Fruit fly (Drosophila melanogaster) whole organism, embryonic: ENCODE measurements around the gene ct.

Experiments used
- Atf-2 ChIP-seq: fragments of 200-800 bp; sonication (Bioruptor generic); optimal IDR thresholded peaks from 2 replicates; lab custom pipeline; 2016; ENCODE audit warnings: missing biosample characterization, missing genetic modification characterization
- B-H1 ChIP-seq: fragments of 200-800 bp; sonication (Bioruptor generic); IDR thresholded peaks from 3 replicates; pipeline ENCODE4 v1.3.6; 2022; ENCODE audit warnings: missing biosample characterization, missing genetic modification characterization
- CG1024 ChIP-seq: fragments of 200-800 bp; sonication (Bioruptor generic); IDR thresholded peaks from 2 replicates; pipeline ENCODE4 v1.3.6; 2022; ENCODE audit warnings: missing biosample characterization, missing genetic modification characterization
- CG11504 ChIP-seq: fragments of 200-800 bp; sonication (Bioruptor generic); optimal IDR thresholded peaks from 3 replicates; lab custom pipeline; 2019; ENCODE audit warnings: missing biosample characterization, mild to moderate bottlenecking, missing genetic modification characterization, moderate library complexity
- CG11560 ChIP-seq: fragments of 200-800 bp; sonication (Bioruptor generic); IDR thresholded peaks from 3 replicates; pipeline ENCODE4 v1.3.6; 2022; ENCODE audit warnings: missing biosample characterization, missing genetic modification characterization
- CG12769 ChIP-seq: fragments of 200-800 bp; sonication (Bioruptor generic); optimal IDR thresholded peaks from 2 replicates; lab custom pipeline; 2019; ENCODE audit warnings: missing biosample characterization, mild to moderate bottlenecking, missing genetic modification characterization, moderate library complexity
- CG1529 ChIP-seq: fragments of 200-800 bp; sonication (Bioruptor generic); optimal IDR thresholded peaks from 3 replicates; lab custom pipeline; 2018; ENCODE audit warnings: missing biosample characterization, missing genetic modification characterization
- CG1832 ChIP-seq: fragments of 200-800 bp; sonication (Bioruptor generic); optimal IDR thresholded peaks from 2 replicates; lab custom pipeline; 2017; ENCODE audit warnings: missing biosample characterization, mild to moderate bottlenecking, missing genetic modification characterization, inconsistent platforms
- CG2678 ChIP-seq: fragments of 200-800 bp; sonication (Bioruptor generic); optimal IDR thresholded peaks from 3 replicates; lab custom pipeline; 2019; ENCODE audit warnings: missing biosample characterization, mild to moderate bottlenecking, missing genetic modification characterization, moderate library complexity
- CG31441 ChIP-seq: fragments of 200-800 bp; sonication (Bioruptor generic); IDR thresholded peaks from 2 replicates; pipeline ENCODE4 v1.3.6; 2022; ENCODE audit warnings: missing biosample characterization, missing genetic modification characterization
- CG34422 ChIP-seq: fragments of 200-800 bp; sonication (Bioruptor generic); IDR thresholded peaks from 3 replicates; pipeline ENCODE4 v1.3.6; 2022; ENCODE audit warnings: missing biosample characterization, missing genetic modification characterization
- CG4328 ChIP-seq: fragments of 200-800 bp; sonication (Bioruptor generic); optimal IDR thresholded peaks from 3 replicates; lab custom pipeline; 2017; ENCODE audit warnings: missing biosample characterization, missing genetic modification reagents, missing genetic modification characterization
- CG4404 ChIP-seq: fragments of 200-800 bp; sonication (Bioruptor generic); IDR thresholded peaks from 2 replicates; pipeline ENCODE4 v1.3.6; 2022; ENCODE audit warnings: missing biosample characterization, missing genetic modification characterization
- CG5180 ChIP-seq: fragments of 200-800 bp; sonication (Bioruptor generic); optimal IDR thresholded peaks from 3 replicates; lab custom pipeline; 2017; ENCODE audit warnings: missing biosample characterization, missing genetic modification characterization, mild to moderate bottlenecking, moderate library complexity, missing genetic modification reagents
- CG6272 ChIP-seq: fragments of 200-800 bp; sonication (Bioruptor generic); IDR thresholded peaks from 2 replicates; pipeline ENCODE4 v1.3.6; 2022; ENCODE audit warnings: missing biosample characterization, missing genetic modification characterization
- CG8924 ChIP-seq: fragments of 200-800 bp; optimal IDR thresholded peaks from 3 replicates; lab custom pipeline; 2019; ENCODE audit warnings: missing biosample characterization, mild to moderate bottlenecking, missing genetic modification characterization, moderate library complexity
- CoRest ChIP-seq: fragments of 200-800 bp; sonication (Bioruptor generic); optimal IDR thresholded peaks from 3 replicates; lab custom pipeline; 2018; ENCODE audit warnings: missing biosample characterization, mild to moderate bottlenecking, missing genetic modification characterization, moderate library complexity
- Dad ChIP-seq: fragments of 200-800 bp; sonication (Bioruptor generic); optimal IDR thresholded peaks from 3 replicates; lab custom pipeline; 2016; ENCODE audit warnings: missing biosample characterization, missing genetic modification characterization
- Dll ChIP-seq: fragments of 200-800 bp; sonication (Bioruptor generic); IDR thresholded peaks from 4 replicates; pipeline ENCODE4 v1.3.6; 2022; ENCODE audit warnings: missing biosample characterization, missing genetic modification characterization; ENCODE audit not compliant: partially characterized antibody
- Doc3 ChIP-seq: fragments of 200-800 bp; sonication (Bioruptor generic); IDR thresholded peaks from 3 replicates; pipeline ENCODE4 v1.3.6; 2022; ENCODE audit warnings: missing biosample characterization, missing genetic modification characterization; ENCODE audit not compliant: partially characterized antibody
- H2.0 ChIP-seq: fragments of 200-800 bp; sonication (Bioruptor generic); IDR thresholded peaks from 2 replicates; pipeline ENCODE4 v1.3.6; 2022; ENCODE audit warnings: missing biosample characterization, missing genetic modification characterization
- HLHmδ ChIP-seq: fragments of 200-800 bp; sonication (Bioruptor generic); optimal IDR thresholded peaks from 2 replicates; lab custom pipeline; 2018; ENCODE audit warnings: missing biosample characterization, mild to moderate bottlenecking, missing genetic modification characterization, moderate library complexity
- HmgD ChIP-seq: fragments of 200-800 bp; sonication (Bioruptor generic); optimal IDR thresholded peaks from 3 replicates; lab custom pipeline; 2016; ENCODE audit warnings: missing biosample characterization, missing genetic modification characterization
- NK7.1 ChIP-seq: fragments of 200-800 bp; sonication (Bioruptor generic); optimal IDR thresholded peaks from 3 replicates; lab custom pipeline; 2016; ENCODE audit warnings: missing biosample characterization, missing genetic modification characterization
- Neu2 ChIP-seq: fragments of 200-800 bp; sonication (Bioruptor generic); optimal IDR thresholded peaks from 3 replicates; lab custom pipeline; 2016; ENCODE audit warnings: missing biosample characterization, missing genetic modification characterization, borderline replicate concordance
- Rfx ChIP-seq: fragments of 200-800 bp; sonication (Bioruptor generic); IDR thresholded peaks from 2 replicates; pipeline ENCODE4 v1.3.6; 2022; ENCODE audit warnings: missing biosample characterization, missing genetic modification characterization
- Usf ChIP-seq: fragments of 200-800 bp; sonication (Bioruptor generic); optimal IDR thresholded peaks from 2 replicates; lab custom pipeline; 2017; ENCODE audit warnings: missing genotype, missing biosample characterization, missing genetic modification characterization
- ara ChIP-seq: fragments of 200-800 bp; sonication (Bioruptor generic); IDR thresholded peaks from 2 replicates; pipeline ENCODE4 v1.3.6; 2022; ENCODE audit warnings: missing biosample characterization, missing genetic modification characterization
- chif ChIP-seq, 2 experiments: fragments of 200-800 bp; sonication (Bioruptor generic); optimal IDR thresholded peaks; 3 replicates each; lab custom pipeline; 2016; ENCODE audit warnings: missing biosample characterization in 2 of 2, missing genetic modification characterization in 2 of 2
- da ChIP-seq: fragments of 200-800 bp; sonication (Bioruptor generic); optimal IDR thresholded peaks from 2 replicates; lab custom pipeline; 2016; ENCODE audit warnings: missing biosample characterization, missing genetic modification characterization
- gcm ChIP-seq: fragments of 200-800 bp; sonication (Bioruptor generic); optimal IDR thresholded peaks from 2 replicates; lab custom pipeline; 2019; ENCODE audit warnings: missing biosample characterization, mild to moderate bottlenecking, missing genetic modification characterization, moderate library complexity
- gt ChIP-seq: fragments of 200-800 bp; sonication (Bioruptor generic); IDR thresholded peaks from 2 replicates; pipeline ENCODE4 v1.3.6; 2022; ENCODE audit warnings: missing biosample characterization, missing genetic modification characterization
- ind ChIP-seq: fragments of 200-800 bp; sonication (Bioruptor generic); optimal IDR thresholded peaks from 3 replicates; lab custom pipeline; 2016; ENCODE audit warnings: missing biosample characterization, missing genetic modification characterization
- lov ChIP-seq, 2 experiments: fragments of 200-800 bp in 1 of 2; fragments of >200 bp in 1 of 2; sonication (Bioruptor generic) in 1 of 2; IDR thresholded peaks in 1 of 2; optimal IDR thresholded peaks in 1 of 2; 2 replicates in 1 of 2; 3 replicates in 1 of 2; pipeline versions ENCODE4 v1.3.6 to Lab custom; 2017 to 2022; ENCODE audit warnings: missing biosample characterization in 1 of 2, missing genetic modification characterization in 1 of 2
- nom ChIP-seq: fragments of 200-800 bp; sonication (Bioruptor generic); optimal IDR thresholded peaks from 2 replicates; lab custom pipeline; 2017; ENCODE audit warnings: missing biosample characterization, missing genetic modification characterization, mild to moderate bottlenecking, moderate library complexity, missing genetic modification reagents
- p53 ChIP-seq: fragments of 200-800 bp; sonication (Bioruptor generic); optimal IDR thresholded peaks from 2 replicates; lab custom pipeline; 2016; ENCODE audit warnings: missing biosample characterization, missing genetic modification characterization
- pfk ChIP-seq: fragments of 200-800 bp; sonication (Bioruptor generic); optimal IDR thresholded peaks from 2 replicates; lab custom pipeline; 2018; ENCODE audit warnings: missing biosample characterization, mild to moderate bottlenecking, missing genetic modification characterization, moderate library complexity
- pita ChIP-seq: fragments of 200-800 bp; sonication (Bioruptor generic); optimal IDR thresholded peaks from 2 replicates; lab custom pipeline; 2017; ENCODE audit warnings: missing biosample characterization, mild to moderate bottlenecking, missing genetic modification characterization
- rib ChIP-seq: fragments of 200-800 bp; sonication (Bioruptor generic); IDR thresholded peaks from 2 replicates; pipeline ENCODE4 v1.3.6; 2022; ENCODE audit warnings: missing biosample characterization, missing genetic modification characterization
- sna ChIP-seq: fragments of 200-800 bp; sonication (Bioruptor generic); IDR thresholded peaks from 2 replicates; pipeline ENCODE4 v1.3.6; 2022; ENCODE audit warnings: missing biosample characterization, missing genetic modification characterization; ENCODE audit not compliant: partially characterized antibody
- so ChIP-seq: fragments of 200-800 bp; sonication (Bioruptor generic); IDR thresholded peaks from 3 replicates; pipeline ENCODE4 v1.3.6; 2022; ENCODE audit warnings: missing biosample characterization, missing genetic modification characterization
- sob ChIP-seq: fragments of 200-800 bp; sonication (Bioruptor generic); IDR thresholded peaks from 2 replicates; pipeline ENCODE4 v1.3.6; 2022; ENCODE audit warnings: missing biosample characterization, missing genetic modification characterization
- vvl ChIP-seq: fragments of 200-800 bp; sonication (Bioruptor generic); IDR thresholded peaks from 2 replicates; pipeline ENCODE4 v1.3.6; 2022; ENCODE audit warnings: missing biosample characterization, missing genetic modification characterization
- wor ChIP-seq: fragments of 200-800 bp; sonication (Bioruptor generic); IDR thresholded peaks from 2 replicates; pipeline ENCODE4 v1.3.6; 2022; ENCODE audit warnings: missing biosample characterization, missing genetic modification characterization
- zfh2 ChIP-seq: fragments of 200-800 bp; sonication (Bioruptor generic); optimal IDR thresholded peaks from 2 replicates; lab custom pipeline; 2016; ENCODE audit warnings: missing biosample characterization, missing genetic modification characterization

ct gene

dm6 chrX:7698000-7698896 lies 90.0 kb downstream of the ct start (continued):
- no peak for TF ChIP-seq lov (optimal IDR thresholded peaks at IDR 0.05; lab: Kevin White, UChicago)
- TF ChIP-seq lov (GFP tag; IDR thresholded peaks at IDR 0.05; lab: Robert Waterston, UW) = peak; percentile 87
- peak; percentile 97 for TF ChIP-seq CoRest
- TF ChIP-seq Atf-2 = peak; percentile 79
- peak; percentile 92 for TF ChIP-seq ind (GFP tag; lab: Kevin White, UChicago)
- no peak for TF ChIP-seq Dll
- TF ChIP-seq pfk (GFP tag; lab: Kevin White, UChicago) = no peak
- no peak for TF ChIP-seq pita (GFP tag; lab: Kevin White, UChicago)
- peak; percentile 82 for TF ChIP-seq Usf (GFP tag; lab: Kevin White, UChicago)
- peak; percentile 97 for TF ChIP-seq CG34422 (GFP tag; lab: Robert Waterston, UW)
- TF ChIP-seq sob (GFP tag; lab: Robert Waterston, UW) = peak; percentile 96
- no peak for TF ChIP-seq CG1832 (GFP tag; lab: Kevin White, UChicago)
- TF ChIP-seq wor (GFP tag; lab: Robert Waterston, UW) = peak; percentile 91
- TF ChIP-seq ara (GFP tag; lab: Robert Waterston, UW) = peak; percentile 90
- TF ChIP-seq CG31441 (GFP tag; lab: Robert Waterston, UW) = peak; percentile 98
- TF ChIP-seq CG12769 = peak; percentile 95
- peak; percentile 63; the same call in 1 of the 2 replicates for TF ChIP-seq gt (GFP tag; lab: Robert Waterston, UW)
- TF ChIP-seq chif (GFP tag; optimal IDR thresholded peaks at IDR 0.05; lab: Kevin White, UChicago) = peak; percentile 85 to 88
- TF ChIP-seq so (GFP tag; lab: Robert Waterston, UW) = peak; percentile 96
- peak; percentile 98 for TF ChIP-seq vvl
- peak; percentile 97 for TF ChIP-seq CG8924 (tag; lab: Kevin White, UChicago)
- TF ChIP-seq zfh2 = peak; percentile 90
- TF ChIP-seq rib (GFP tag; lab: Robert Waterston, UW) = peak; percentile 95
- peak; percentile 84 for TF ChIP-seq CG4404 (GFP tag; lab: Robert Waterston, UW)

- TF ChIP-seq nom = peak; percentile 50
- TF ChIP-seq sna (GFP tag; lab: Robert Waterston, UW) = no peak
- TF ChIP-seq Neu2 (GFP tag; lab: Kevin White, UChicago) = no peak
- TF ChIP-seq NK7.1 = no peak
These were observed 91.5 kb downstream of the ct start for dm6 chrX:7699584-7700238.

- TF ChIP-seq CG2678 (peak; percentile 90), Doc3 (GFP tag; lab: Robert Waterston, UW) (no peak), CG4328 (GFP tag; lab: Kevin White, UChicago) (peak; percentile 80), B-H1 (GFP tag; lab: Robert Waterston, UW) (peak; percentile 88), CG6272 (peak; percentile 89), p53 (GFP tag; lab: Kevin White, UChicago) (peak; percentile 63), CG1024 (GFP tag; lab: Robert Waterston, UW) (peak; percentile 91), CG1529 (peak; percentile 73), CG5180 (GFP tag; lab: Kevin White, UChicago) (peak; percentile 81), HLHmδ (GFP tag; lab: Kevin White, UChicago) (no peak), gcm (GFP tag; lab: Kevin White, UChicago) (peak; percentile 77), CG11504 (peak; percentile 87), Rfx (GFP tag; lab: Robert Waterston, UW) (peak; percentile 95), Dad (GFP tag; lab: Kevin White, UChicago) (peak; percentile 74), da (peak; percentile 77), H2.0 (GFP tag; lab: Robert Waterston, UW) (peak; percentile 95), CG11560 (peak; percentile 81; the same call in 2 of the 3 replicates), HmgD (peak; percentile 86)
These were observed 92.1 kb downstream of the ct start for dm6 chrX:7700239-7700793.
